Fruit fly (Drosophila melanogaster): Measurements from ENCODE around the gene alpha-Man-IIa.
A peak's percentile ranks its signal among the peaks of the same experiment; 100 is the strongest.

alpha-Man-IIa gene

dm6 chr3R:9416951-9417350 is 4.6 kb downstream of the alpha-Man-IIa start:
- TF ChIP-seq EcR (GFP tag; optimal IDR thresholded peaks at IDR 0.05) (no peak), usp (GFP tag; optimal IDR thresholded peaks at IDR 0.05) (no peak), pan (optimal IDR thresholded peaks at IDR 0.05) (no peak), psq (optimal IDR thresholded peaks at IDR 0.05) (no peak), CG8478 (optimal IDR thresholded peaks at IDR 0.05) (no peak), Dll (optimal IDR thresholded peaks at IDR 0.05) (no peak)

DNA sequence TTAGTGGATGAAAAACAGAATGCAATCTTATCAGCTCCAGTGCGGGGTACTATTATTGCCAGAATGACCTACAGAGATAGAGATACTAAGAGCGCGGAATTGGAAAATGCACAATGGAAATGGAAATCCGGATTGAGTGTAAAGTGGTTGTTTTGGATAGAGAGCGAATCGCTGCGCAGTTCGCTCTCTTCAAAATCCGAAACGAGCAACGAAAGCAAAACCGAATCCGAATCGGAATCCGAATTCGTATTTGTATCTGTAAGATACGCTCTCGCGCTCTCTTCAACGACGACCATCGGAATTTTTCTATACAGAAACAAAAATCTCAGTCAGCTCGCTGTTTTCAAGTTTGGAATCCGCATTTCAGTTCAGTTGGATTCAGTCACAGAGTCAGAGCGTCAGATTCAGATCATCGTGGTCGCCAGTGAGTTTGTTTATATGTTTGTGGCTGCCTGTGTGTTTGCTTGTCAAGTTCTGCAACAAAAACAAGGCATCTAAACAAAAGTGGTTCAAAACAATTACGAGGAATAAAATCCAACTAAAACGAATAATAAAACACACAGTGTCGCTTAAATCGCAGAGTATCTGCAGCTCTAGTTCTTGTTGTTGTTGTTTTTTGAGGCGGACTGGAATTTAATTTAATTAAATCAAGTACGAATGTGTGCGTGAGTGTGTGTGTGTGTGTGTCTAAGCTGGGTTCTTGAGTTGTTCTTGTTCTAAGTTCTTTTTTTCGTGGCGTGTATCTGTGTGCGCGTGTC is 5.4 kb downstream of the alpha-Man-IIa start, which contains the start of gene ps:
Gene ps (plus strand): TSS at position 364 of the 758 bp plus-strand sequence.
- TF ChIP-seq CG8478 (optimal IDR thresholded peaks at IDR 0.05), result no peak
- no peak for TF ChIP-seq pan (optimal IDR thresholded peaks at IDR 0.05)
- TF ChIP-seq usp (GFP tag; optimal IDR thresholded peaks at IDR 0.05), result no peak
- TF ChIP-seq EcR (GFP tag; optimal IDR thresholded peaks at IDR 0.05), result no peak
- TF ChIP-seq Dll (optimal IDR thresholded peaks at IDR 0.05), result no peak
- TF ChIP-seq psq (optimal IDR thresholded peaks at IDR 0.05), result no peak

DNA sequence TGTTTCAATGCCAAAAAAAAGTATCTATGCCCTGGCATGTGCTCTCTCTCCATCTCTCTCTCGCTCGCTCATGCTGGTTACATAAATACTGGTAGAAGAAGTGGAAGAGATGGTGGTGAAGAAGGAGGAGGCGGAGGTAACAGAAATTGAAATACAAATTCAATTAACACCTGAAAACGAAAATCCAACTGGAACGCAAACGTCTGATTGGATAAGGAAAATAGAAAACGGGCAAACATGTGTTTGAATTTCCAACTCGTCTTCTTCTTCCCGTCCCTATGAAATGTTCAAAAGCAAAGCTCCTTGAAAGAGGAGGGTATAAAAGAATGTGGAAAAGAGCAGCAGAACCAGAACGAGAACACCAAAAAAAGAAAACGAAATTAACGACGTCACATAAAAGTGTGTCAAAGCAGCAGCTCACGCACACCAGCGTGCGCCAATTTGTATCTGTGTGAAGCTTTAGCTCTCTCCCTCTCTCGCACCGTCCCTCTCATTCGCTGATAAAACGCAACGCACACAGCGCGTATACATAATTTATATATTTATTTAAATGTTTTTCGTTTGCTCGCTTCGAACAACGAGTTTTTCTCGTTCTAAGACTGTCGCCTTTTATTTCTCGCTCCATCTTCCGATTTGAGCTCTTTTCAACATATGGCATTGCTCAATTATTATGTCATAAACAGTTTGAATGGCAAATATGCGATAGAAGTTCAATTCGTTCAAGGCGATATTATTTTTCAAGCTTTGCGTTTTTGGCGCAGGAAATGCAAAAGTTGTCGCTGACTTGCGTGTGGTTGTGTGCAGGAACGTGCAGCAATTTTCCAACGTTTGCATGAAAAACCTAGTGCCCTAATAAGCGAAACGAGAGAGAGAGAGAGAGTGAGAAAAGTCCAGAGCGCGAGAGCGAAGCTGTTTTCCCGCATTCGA is 6.3 kb downstream of the alpha-Man-IIa start:
- no peak for TF ChIP-seq CG8478 (optimal IDR thresholded peaks at IDR 0.05)
- no peak for TF ChIP-seq EcR (GFP tag; optimal IDR thresholded peaks at IDR 0.05)
- no peak for TF ChIP-seq usp (GFP tag; optimal IDR thresholded peaks at IDR 0.05)
- no peak for TF ChIP-seq Dll (optimal IDR thresholded peaks at IDR 0.05)
- TF ChIP-seq psq (optimal IDR thresholded peaks at IDR 0.05), result no peak
- no peak for TF ChIP-seq pan (optimal IDR thresholded peaks at IDR 0.05)

DNA sequence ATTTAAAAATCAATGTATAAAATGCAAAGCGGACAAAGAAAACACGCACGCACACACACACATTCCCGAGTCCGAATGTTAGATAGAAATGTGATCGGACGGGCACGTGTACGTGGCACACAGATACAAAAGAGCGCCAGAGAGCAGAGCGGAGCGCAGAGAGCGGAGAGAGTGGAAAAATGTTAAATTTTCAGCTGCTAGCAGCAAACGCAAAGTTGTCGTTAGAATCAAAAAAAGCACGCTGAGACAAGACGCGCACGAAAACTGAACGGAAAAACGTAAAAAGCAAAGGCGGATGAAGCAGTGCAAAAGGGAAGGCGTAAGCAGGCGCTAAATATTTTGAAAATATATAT is 6.9 kb downstream of the alpha-Man-IIa start:
- TF ChIP-seq Dll (optimal IDR thresholded peaks at IDR 0.05) (peak; percentile 95), pan (optimal IDR thresholded peaks at IDR 0.05) (no peak)

DNA sequence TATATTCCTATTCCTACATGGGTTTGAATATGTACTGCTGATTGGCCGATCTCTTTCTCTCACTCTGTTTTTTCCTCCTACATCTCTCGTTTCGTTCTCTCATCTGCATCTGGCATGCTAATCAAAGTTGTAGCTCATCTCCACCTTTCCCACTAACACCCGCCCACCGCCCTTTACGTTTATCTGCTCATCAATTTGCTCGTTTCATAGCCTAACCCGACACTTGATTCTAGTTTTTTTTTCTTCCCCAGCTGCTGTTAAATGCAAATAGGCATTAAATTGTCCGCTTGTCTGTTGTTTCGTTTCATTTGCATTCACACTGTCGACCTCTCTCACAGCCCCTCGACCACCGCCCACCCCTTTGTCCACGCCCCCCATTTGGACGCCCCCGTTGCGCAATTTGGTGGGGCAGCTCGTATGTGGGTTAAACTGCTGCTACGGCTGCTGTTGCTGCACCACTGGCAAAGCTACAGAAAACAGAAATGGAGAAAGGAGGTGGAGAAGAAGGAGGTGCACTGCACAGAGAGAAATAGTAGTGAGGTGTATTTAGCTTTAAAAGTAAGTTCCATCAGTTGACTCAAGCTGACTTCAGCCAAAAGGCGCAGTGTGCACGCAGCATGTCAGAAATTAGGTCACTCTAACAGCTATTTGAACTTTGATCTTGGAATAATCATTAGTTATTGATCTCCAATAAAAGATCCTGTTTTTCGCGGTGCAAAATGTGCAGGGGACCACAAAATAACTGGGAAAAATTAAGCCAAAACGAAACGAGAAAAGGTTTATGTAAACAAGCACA is 8.3 kb downstream of the alpha-Man-IIa start:
- TF ChIP-seq psq (optimal IDR thresholded peaks at IDR 0.05), result no peak
- TF ChIP-seq Dll (optimal IDR thresholded peaks at IDR 0.05), result no peak

dm6 chr3R:9422338-9422737 is 10.0 kb downstream of the alpha-Man-IIa start:
- TF ChIP-seq CG8478 (optimal IDR thresholded peaks at IDR 0.05) (no peak), pan (optimal IDR thresholded peaks at IDR 0.05) (no peak), psq (optimal IDR thresholded peaks at IDR 0.05) (no peak), usp (GFP tag; optimal IDR thresholded peaks at IDR 0.05) (no peak), EcR (GFP tag; optimal IDR thresholded peaks at IDR 0.05) (no peak), Dll (optimal IDR thresholded peaks at IDR 0.05) (no peak)

DNA sequence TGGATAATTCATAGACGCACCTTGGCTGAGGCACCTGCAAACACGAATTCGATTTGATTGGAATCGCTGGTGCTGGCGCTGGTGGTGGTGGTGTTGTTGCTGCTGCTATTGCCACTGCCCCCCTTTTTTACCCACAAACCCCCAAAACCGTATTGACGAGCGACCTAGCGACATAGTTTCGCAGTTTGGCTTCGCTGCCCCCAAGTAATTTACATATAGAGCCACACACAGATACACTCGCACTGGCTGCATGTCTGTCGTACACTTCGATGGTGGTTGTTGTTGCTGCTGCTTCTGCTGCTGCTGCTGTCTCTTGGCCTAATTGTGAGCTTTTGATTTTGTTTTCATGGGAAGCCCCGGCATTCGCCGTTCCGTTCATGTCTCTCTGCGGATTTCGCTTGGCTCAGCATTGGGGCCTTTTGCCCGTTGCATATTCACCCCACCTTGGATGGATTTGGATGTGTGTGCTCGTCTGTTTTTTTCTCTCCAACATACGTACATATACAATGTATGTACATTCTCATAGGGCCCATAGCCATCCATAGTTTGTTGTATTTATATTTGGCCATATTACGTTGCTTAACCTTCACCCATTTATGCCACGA is 11.8 kb downstream of the alpha-Man-IIa start:
- TF ChIP-seq Dll (optimal IDR thresholded peaks at IDR 0.05) (no peak), pan (optimal IDR thresholded peaks at IDR 0.05) (no peak), psq (optimal IDR thresholded peaks at IDR 0.05) (no peak), EcR (GFP tag; optimal IDR thresholded peaks at IDR 0.05) (no peak), CG8478 (optimal IDR thresholded peaks at IDR 0.05) (no peak), usp (GFP tag; optimal IDR thresholded peaks at IDR 0.05) (no peak)

DNA sequence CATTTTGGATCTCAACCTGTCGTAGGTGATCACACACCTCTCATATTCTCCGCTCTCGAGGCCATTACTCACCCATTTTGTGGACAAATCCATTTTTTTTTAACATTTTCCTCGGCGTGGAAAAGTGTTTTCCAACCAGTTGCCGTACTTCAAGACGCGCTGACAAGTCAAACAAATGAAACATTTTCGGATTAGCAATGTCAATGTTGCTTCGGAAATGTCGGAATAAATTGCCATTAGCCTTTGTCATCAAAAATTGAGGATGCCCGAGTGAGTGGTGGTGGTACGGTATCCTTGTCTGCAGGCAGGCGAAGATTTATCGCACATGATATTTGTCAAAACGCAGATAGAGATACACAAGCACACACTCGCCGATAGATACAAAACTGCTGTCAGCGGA is 15.0 kb downstream of the alpha-Man-IIa start:
- no peak for TF ChIP-seq pan (optimal IDR thresholded peaks at IDR 0.05)
- no peak for TF ChIP-seq CG8478 (optimal IDR thresholded peaks at IDR 0.05)
- no peak for TF ChIP-seq EcR (GFP tag; optimal IDR thresholded peaks at IDR 0.05)

DNA sequence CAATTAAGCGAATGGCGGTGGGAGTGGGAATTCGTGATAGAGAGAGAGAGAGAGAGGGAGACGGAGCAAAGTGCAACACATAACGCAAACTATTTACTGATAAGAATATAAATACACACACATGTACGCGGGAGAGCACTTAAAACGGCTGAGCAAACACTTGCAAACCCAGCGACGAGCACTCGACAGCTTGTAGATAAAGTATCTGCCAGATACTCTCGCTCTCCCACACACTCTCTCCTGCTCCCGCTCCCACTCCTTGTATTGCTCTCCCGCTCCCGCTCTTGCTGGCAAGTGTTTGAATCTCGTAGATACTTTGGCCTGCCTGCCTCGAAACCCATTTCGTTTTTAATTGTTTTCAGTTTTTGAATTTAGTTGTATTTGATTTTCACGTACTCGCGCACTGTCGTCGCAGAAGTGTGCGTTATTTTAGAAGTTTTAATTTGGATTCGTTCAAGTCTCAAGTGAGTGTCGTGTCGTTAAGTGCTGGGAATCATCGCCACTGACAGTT is 15.9 kb downstream of the alpha-Man-IIa start:
- TF ChIP-seq Dll (optimal IDR thresholded peaks at IDR 0.05) (peak; percentile 88), psq (optimal IDR thresholded peaks at IDR 0.05) (no peak), usp (GFP tag; optimal IDR thresholded peaks at IDR 0.05) (no peak), EcR (GFP tag; optimal IDR thresholded peaks at IDR 0.05) (no peak)

DNA sequence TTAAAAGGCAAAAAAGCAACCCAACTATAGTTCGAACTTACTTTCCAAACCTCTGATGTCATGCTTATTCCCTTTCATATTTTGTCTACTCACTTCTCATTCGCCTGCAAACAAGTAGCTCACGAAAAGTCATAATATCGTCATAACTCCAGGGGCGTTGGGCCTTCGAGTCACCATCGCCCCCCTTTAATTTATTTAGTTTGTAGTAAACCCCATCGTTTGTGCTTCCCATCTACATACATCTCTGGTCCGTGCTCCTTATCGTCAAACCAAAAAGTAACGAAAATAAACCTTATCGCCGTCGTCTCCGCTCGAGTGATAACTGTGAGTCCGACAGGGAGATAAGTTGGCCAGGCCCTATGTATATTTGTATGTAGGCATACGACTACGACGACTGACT is 16.6 kb downstream of the alpha-Man-IIa start:
- TF ChIP-seq psq (optimal IDR thresholded peaks at IDR 0.05), result no peak
- no peak for TF ChIP-seq EcR (GFP tag; optimal IDR thresholded peaks at IDR 0.05)
- TF ChIP-seq CG8478 (optimal IDR thresholded peaks at IDR 0.05), result no peak
- no peak for TF ChIP-seq usp (GFP tag; optimal IDR thresholded peaks at IDR 0.05)
- no peak for TF ChIP-seq Dll (optimal IDR thresholded peaks at IDR 0.05)
- TF ChIP-seq pan (optimal IDR thresholded peaks at IDR 0.05), result no peak

Measured in whole organism.